Worm (Caenorhabditis elegans): ENCODE results near the gene T25F10.4.

- TF ChIP-seq tbx-11 (GFP tag; IDR thresholded peaks at IDR 0.05), result no peak
- no peak for TF ChIP-seq ama-1 (optimal IDR thresholded peaks at IDR 0.05)
- TF ChIP-seq scrt-1 (GFP tag; IDR thresholded peaks at IDR 0.05), result no peak
- TF ChIP-seq ceh-36 (tag; optimal IDR thresholded peaks at IDR 0.05), result no peak
- TF ChIP-seq B0310.2 (tag; optimal IDR thresholded peaks at IDR 0.05), result no peak
- TF ChIP-seq tra-4 (tag; optimal IDR thresholded peaks at IDR 0.05), result no peak
- no peak for TF ChIP-seq hnd-1 (tag; optimal IDR thresholded peaks at IDR 0.05)
- TF ChIP-seq pes-1 (GFP tag; IDR thresholded peaks at IDR 0.05), result no peak
- TF ChIP-seq flt-1 (GFP tag; IDR thresholded peaks at IDR 0.05), result no peak
- no peak for TF ChIP-seq tbx-37 (GFP tag; conservative IDR thresholded peaks at IDR 0.05)
- no peak for TF ChIP-seq F13C5.2 (tag; optimal IDR thresholded peaks at IDR 0.05)
- no peak for TF ChIP-seq hmbx-1 (tag; optimal IDR thresholded peaks at IDR 0.05)
- TF ChIP-seq hmg-4 (GFP tag; optimal IDR thresholded peaks at IDR 0.05), result no peak
These were observed 29.3 kb downstream of the T25F10.4 start, which contains the start of gene grl-8 for ce11 chrV:6732995-6733394.

Measured in whole organism, early embryonic.